Worm (Caenorhabditis elegans): ENCODE measurements around the gene T25D10.1.

ce11 chrII:6443710-6444109, 40.5 kb downstream of the T25D10.1 start, which contains the start of gene K06A1.2:
- TF ChIP-seq klf-2 (GFP tag; conservative IDR thresholded peaks at IDR 0.05) (no peak), ztf-29 (GFP tag; IDR thresholded peaks at IDR 0.05) (no peak), tab-1 (GFP tag; IDR thresholded peaks at IDR 0.05) (no peak), T22C8.4 (GFP tag; IDR thresholded peaks at IDR 0.05) (no peak), cog-1 (tag; optimal IDR thresholded peaks at IDR 0.05) (no peak), flt-1 (GFP tag; IDR thresholded peaks at IDR 0.05) (no peak)
